Fruit fly (Drosophila melanogaster): ENCODE results near the gene CG1637.

CG1637 gene

dm6 chrX:10822678-10823440 is 54.8 kb downstream of the CG1637 start (continued):
- TF ChIP-seq CG13123 (GFP tag; optimal IDR thresholded peaks at IDR 0.05) (peak; percentile 30), CG11093 (GFP tag; IDR thresholded peaks at IDR 0.05) (0 out of 3 replicates have a peak, but pooled peaks have one; percentile 30), zfh1 (GFP tag; IDR thresholded peaks at IDR 0.05) (peak; percentile 48; the same call in 1 of the 3 replicates), dmrt99B (tag; optimal IDR thresholded peaks at IDR 0.05) (peak; percentile 77), HmgZ (tag; optimal IDR thresholded peaks at IDR 0.05) (peak; percentile 57), CG5245 (GFP tag; optimal IDR thresholded peaks at IDR 0.05) (no peak), eve (GFP tag; optimal IDR thresholded peaks at IDR 0.05) (peak; percentile 39 to 59), CG9215 (GFP tag; IDR thresholded peaks at IDR 0.05) (peak; percentile 34; the same call in 1 of the 2 replicates), Oli (tag; optimal IDR thresholded peaks at IDR 0.05) (peak; percentile 81), pho (GFP tag; optimal IDR thresholded peaks at IDR 0.05) (peak; percentile 25), CG8359 (GFP tag; optimal IDR thresholded peaks at IDR 0.05; ENCODE audit: borderline replicate concordance) (peak; percentile 16), gsb-n (tag; optimal IDR thresholded peaks at IDR 0.05) (peak; percentile 71), CG12391 (tag; optimal IDR thresholded peaks at IDR 0.05) (peak; percentile 89), nerfin-2 (GFP tag; IDR thresholded peaks at IDR 0.05; ENCODE audit: partially characterized antibody) (no peak), CG16815 (GFP tag; optimal IDR thresholded peaks at IDR 0.05) (peak; percentile 86), lilli (GFP tag; optimal IDR thresholded peaks at IDR 0.05) (peak; percentile 42), CG6654 (GFP tag; optimal IDR thresholded peaks at IDR 0.05) (peak; percentile 24), sna (GFP tag; IDR thresholded peaks at IDR 0.05; ENCODE audit: partially characterized antibody) (no peak), Six4 (GFP tag; optimal IDR thresholded peaks at IDR 0.05) (peak; percentile 24), ac (GFP tag; optimal IDR thresholded peaks at IDR 0.05) (peak; percentile 87), CG9609 (GFP tag; optimal IDR thresholded peaks at IDR 0.05) (peak; percentile 8), kni (GFP tag; optimal IDR thresholded peaks at IDR 0.05) (peak; percentile 89), cwo (GFP tag; optimal IDR thresholded peaks at IDR 0.05) (peak; percentile 47), D (optimal IDR thresholded peaks at IDR 0.05) (no peak), D (GFP tag; optimal IDR thresholded peaks at IDR 0.05) (peak; percentile 76), Hr3 (GFP tag; optimal IDR thresholded peaks at IDR 0.05) (peak; percentile 58), CG8478 (optimal IDR thresholded peaks at IDR 0.05) (no peak), CG10979 (tag; optimal IDR thresholded peaks at IDR 0.05) (peak; percentile 89), HLH54F (GFP tag; optimal IDR thresholded peaks at IDR 0.05) (peak; percentile 26), nau (GFP tag; optimal IDR thresholded peaks at IDR 0.05) (peak; percentile 29), H15 (GFP tag; IDR thresholded peaks at IDR 0.05) (peak; percentile 33; the same call in 1 of the 3 replicates), CG2712 (tag; optimal IDR thresholded peaks at IDR 0.05) (peak; percentile 87), eyg (GFP tag; optimal IDR thresholded peaks at IDR 0.05) (no peak), Nf-YA (GFP tag; IDR thresholded peaks at IDR 0.05) (peak; percentile 29; the same call in 1 of the 2 replicates), Spps (tag; optimal IDR thresholded peaks at IDR 0.05) (peak; percentile 64), Ssrp (tag; optimal IDR thresholded peaks at IDR 0.05) (peak; percentile 80), tin (GFP tag; optimal IDR thresholded peaks at IDR 0.05) (peak; percentile 59), Aef1 (GFP tag; IDR thresholded peaks at IDR 0.05) (no peak), Atf3 (GFP tag; optimal IDR thresholded peaks at IDR 0.05) (peak; percentile 28), CG32772 (GFP tag; IDR thresholded peaks at IDR 0.05) (peak; percentile 28; the same call in 1 of the 2 replicates), phol (tag; optimal IDR thresholded peaks at IDR 0.05) (peak; percentile 89), ATbp (GFP tag; optimal IDR thresholded peaks at IDR 0.05) (peak; percentile 57), Atf-2 (GFP tag; optimal IDR thresholded peaks at IDR 0.05) (peak; percentile 13), Bteb2 (GFP tag; optimal IDR thresholded peaks at IDR 0.05) (peak; percentile 7), Eip74EF (GFP tag; optimal IDR thresholded peaks at IDR 0.05) (no peak), CG12071 (GFP tag; optimal IDR thresholded peaks at IDR 0.05) (peak; percentile 34), CG3281 (GFP tag; optimal IDR thresholded peaks at IDR 0.05) (peak; percentile 63), CG8924 (tag; optimal IDR thresholded peaks at IDR 0.05) (peak; percentile 91)

Data from whole organism, embryonic.